Worm (Caenorhabditis elegans): ENCODE data around the gene cab-1.

cab-1 gene

DNA sequence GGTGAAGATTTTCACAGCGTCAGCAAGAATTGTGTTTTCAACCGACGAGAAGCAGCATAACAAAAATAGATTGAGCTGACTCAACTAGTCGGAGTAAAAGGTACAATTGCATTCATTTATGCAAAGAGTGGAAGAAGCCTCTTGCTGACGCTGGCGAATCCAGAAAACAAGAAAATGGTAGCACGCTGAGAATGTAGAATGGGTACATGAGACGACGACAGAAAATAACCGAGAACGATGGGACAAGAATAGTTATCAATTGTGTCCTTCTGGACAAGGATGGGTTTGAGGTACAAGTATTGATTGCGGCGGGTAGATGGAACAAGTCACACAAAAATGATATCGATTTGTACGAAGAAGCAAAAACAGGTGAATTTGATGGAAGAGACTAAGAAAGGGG lies 43.3 kb downstream of the cab-1 start:
- no peak for TF ChIP-seq ets-7 (tag; optimal IDR thresholded peaks at IDR 0.05)
- peak; percentile 38 for TF ChIP-seq ama-1 (optimal IDR thresholded peaks at IDR 0.05)

DNA sequence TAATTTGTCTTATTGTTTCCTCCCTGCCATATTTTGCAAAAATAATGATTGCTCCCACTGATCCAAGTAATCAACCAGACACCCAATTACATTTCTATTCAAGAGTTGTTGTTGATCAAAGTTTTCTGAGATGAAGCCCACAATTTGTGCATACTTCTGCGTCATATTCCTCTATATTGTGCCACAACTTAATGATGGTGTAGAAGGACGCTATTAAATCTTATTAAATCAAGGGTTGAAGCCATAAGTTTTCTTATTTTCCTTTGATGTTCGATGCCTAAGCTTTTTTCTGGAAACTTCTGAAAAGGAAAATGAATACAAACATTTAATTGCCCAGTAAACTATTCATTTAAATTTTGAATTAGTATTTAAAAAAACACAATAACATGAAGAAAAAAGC lies 43.9 kb downstream of the cab-1 start:
- TF ChIP-seq aly-1 (tag; optimal IDR thresholded peaks at IDR 0.05) (no peak), tbx-37 (GFP tag; conservative IDR thresholded peaks at IDR 0.05) (no peak), hnd-1 (tag; optimal IDR thresholded peaks at IDR 0.05) (no peak), hmg-4 (GFP tag; optimal IDR thresholded peaks at IDR 0.05) (no peak), ama-1 (optimal IDR thresholded peaks at IDR 0.05) (peak; percentile 5), B0310.2 (tag; optimal IDR thresholded peaks at IDR 0.05) (no peak), F13C5.2 (tag; optimal IDR thresholded peaks at IDR 0.05) (no peak)

DNA sequence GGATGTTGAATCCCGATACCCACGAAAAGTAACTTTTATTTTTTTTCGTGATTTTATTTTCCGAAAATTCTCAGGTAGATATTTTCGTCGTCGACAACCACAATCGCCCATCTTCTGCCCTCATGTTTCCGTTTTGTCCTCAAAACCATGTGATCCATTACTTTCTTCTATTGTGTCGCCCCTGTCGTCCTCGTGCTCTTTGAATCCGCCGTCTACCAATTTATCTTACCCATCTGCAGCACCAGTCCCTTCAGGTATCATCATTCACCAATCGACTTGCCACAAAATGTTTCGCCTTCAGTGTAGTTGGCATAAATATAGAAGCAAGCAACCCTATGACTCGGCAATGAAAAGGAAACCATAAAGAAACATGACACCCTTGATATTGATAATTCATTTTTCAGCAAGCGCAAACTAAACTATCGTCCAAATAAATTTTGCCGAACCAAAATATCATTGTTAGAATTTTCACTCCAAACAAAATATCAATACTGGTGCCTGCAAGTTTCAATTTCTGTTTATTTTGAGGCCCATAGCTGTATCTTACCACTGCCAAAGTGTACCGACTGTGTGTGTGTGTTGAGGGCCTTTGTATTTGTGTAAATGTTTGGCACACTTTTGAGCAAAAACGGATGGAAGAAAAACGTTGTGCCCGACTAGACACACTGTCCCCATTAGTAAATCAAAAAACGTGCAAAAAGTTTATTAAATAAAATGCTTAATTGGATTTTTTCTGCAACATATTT lies 44.9 kb downstream of the cab-1 start:
- TF ChIP-seq pes-1 (GFP tag; IDR thresholded peaks at IDR 0.05) (no peak), hmbx-1 (tag; optimal IDR thresholded peaks at IDR 0.05) (no peak)

DNA sequence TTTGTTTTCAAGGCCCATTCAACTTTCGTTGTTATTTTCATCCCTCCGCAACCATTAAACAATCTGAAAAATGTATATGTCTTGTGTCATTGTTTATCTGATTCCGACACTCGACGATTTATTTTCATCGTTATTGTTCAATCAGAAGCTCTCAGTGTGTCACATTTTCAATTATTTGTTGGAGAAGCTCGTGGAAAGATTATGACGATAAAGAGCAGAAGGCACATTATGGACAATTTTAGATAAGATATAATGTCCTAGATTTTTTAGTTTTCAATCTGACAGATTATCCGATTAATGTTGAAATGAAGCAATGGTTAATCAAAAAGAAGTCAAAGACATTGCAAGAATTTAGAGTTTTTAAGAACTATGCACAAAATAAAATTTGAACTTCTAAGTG lies 47.8 kb downstream of the cab-1 start:
- TF ChIP-seq hnd-1 (tag; optimal IDR thresholded peaks at IDR 0.05) (no peak), hmg-4 (GFP tag; optimal IDR thresholded peaks at IDR 0.05) (no peak), F13C5.2 (tag; optimal IDR thresholded peaks at IDR 0.05) (no peak), ceh-13 (GFP tag; optimal IDR thresholded peaks at IDR 0.05) (no peak), ets-7 (tag; optimal IDR thresholded peaks at IDR 0.05) (no peak), pes-1 (GFP tag; IDR thresholded peaks at IDR 0.05) (no peak), ama-1 (optimal IDR thresholded peaks at IDR 0.05) (no peak), tbx-11 (GFP tag; IDR thresholded peaks at IDR 0.05) (no peak), scrt-1 (GFP tag; IDR thresholded peaks at IDR 0.05) (no peak), B0310.2 (tag; optimal IDR thresholded peaks at IDR 0.05) (no peak), tbx-37 (GFP tag; conservative IDR thresholded peaks at IDR 0.05) (no peak), tra-4 (tag; optimal IDR thresholded peaks at IDR 0.05) (no peak), aly-1 (tag; optimal IDR thresholded peaks at IDR 0.05) (no peak), flt-1 (GFP tag; IDR thresholded peaks at IDR 0.05) (no peak), ceh-36 (tag; optimal IDR thresholded peaks at IDR 0.05) (no peak), sea-1 (GFP tag; conservative IDR thresholded peaks at IDR 0.05) (no peak), hmbx-1 (tag; optimal IDR thresholded peaks at IDR 0.05) (no peak)

DNA sequence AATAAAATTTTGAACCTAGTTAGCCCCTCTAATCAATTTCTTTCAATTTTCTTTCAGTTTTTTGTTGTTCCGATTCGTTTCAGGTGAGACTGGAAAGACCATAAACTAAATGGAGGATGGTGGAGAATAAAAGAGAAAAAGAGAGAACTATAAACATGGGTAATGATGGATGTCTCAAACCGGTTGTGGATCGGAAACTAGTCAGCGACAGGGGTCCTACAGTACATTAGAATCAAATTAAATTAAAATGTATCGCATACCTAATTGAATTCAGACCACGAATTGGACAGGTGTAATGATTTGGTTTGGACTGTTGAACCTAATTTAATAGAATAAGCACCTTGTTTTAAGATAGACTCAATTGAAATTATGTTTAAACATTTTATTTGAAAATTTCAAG lies 48.7 kb downstream of the cab-1 start:
- TF ChIP-seq ama-1 (optimal IDR thresholded peaks at IDR 0.05) (no peak), scrt-1 (GFP tag; IDR thresholded peaks at IDR 0.05) (no peak)

DNA sequence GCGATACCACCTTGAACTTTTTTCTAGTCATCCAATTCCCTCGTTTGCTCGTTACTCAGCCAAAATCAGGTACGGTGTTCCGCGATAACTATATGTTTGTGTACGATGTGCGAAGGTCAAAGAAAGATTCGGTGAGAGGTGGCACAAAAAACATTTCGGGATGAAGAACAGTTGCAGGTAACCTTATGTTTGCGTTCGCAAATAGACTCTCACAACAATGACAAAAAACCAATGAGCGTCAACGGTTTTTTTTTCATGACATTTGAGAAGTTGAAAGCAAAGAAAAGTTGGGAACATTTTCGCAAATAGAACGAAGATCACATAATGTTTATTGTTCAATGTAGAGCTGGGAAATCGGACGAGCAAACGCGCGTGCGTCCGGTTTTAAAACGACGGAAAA lies 50.0 kb downstream of the cab-1 start:
- no peak for TF ChIP-seq hmbx-1 (tag; optimal IDR thresholded peaks at IDR 0.05)
- no peak for TF ChIP-seq sea-1 (GFP tag; conservative IDR thresholded peaks at IDR 0.05)
- TF ChIP-seq ama-1 (optimal IDR thresholded peaks at IDR 0.05): no peak
- no peak for TF ChIP-seq scrt-1 (GFP tag; IDR thresholded peaks at IDR 0.05)
- no peak for TF ChIP-seq ets-7 (tag; optimal IDR thresholded peaks at IDR 0.05)
- TF ChIP-seq ceh-13 (GFP tag; optimal IDR thresholded peaks at IDR 0.05): no peak
- no peak for TF ChIP-seq tra-4 (tag; optimal IDR thresholded peaks at IDR 0.05)
- no peak for TF ChIP-seq tbx-37 (GFP tag; conservative IDR thresholded peaks at IDR 0.05)
- TF ChIP-seq pes-1 (GFP tag; IDR thresholded peaks at IDR 0.05): no peak
- TF ChIP-seq hmg-4 (GFP tag; optimal IDR thresholded peaks at IDR 0.05): no peak
- TF ChIP-seq F13C5.2 (tag; optimal IDR thresholded peaks at IDR 0.05): no peak
- no peak for TF ChIP-seq aly-1 (tag; optimal IDR thresholded peaks at IDR 0.05)
- TF ChIP-seq tbx-11 (GFP tag; IDR thresholded peaks at IDR 0.05): no peak
- TF ChIP-seq ceh-36 (tag; optimal IDR thresholded peaks at IDR 0.05): no peak
- TF ChIP-seq hnd-1 (tag; optimal IDR thresholded peaks at IDR 0.05): no peak
- TF ChIP-seq B0310.2 (tag; optimal IDR thresholded peaks at IDR 0.05): no peak
- TF ChIP-seq flt-1 (GFP tag; IDR thresholded peaks at IDR 0.05): no peak

DNA sequence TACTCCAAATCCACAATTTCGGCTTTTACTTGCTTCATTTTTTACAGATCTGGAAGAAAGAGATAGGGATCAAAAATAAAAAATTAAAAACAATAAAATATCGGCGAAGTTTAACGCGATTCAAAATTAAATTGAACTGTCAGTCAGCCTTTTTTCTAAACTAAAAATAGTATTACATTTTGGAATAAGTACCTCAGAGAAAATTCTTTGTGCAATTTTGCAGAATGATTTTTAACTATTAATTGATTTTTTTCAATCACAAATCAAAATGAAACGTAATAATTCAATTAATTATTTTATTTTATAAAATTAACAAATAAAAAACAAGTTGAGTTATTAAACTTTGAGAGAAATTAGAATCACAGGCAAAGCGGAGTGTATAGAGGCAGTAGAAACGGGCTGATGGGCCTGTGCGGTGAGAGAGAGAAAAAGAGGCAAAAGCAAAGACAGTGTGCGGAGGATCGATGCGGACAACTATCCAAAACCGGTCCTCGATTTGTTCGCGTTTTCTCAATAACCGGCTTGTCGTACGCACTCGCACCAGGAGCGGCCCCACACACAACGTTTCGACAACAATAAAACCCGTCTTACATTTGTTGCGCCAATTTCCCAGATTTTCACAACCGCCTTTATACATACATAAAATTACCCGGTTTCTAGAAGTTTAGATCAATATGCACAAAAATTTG lies 52.6 kb downstream of the cab-1 start, which contains the start of gene F57G12.2:
Gene F57G12.2, minus strand, starts transcription at position 51 of the 689 bp plus-strand sequence.
- no peak for TF ChIP-seq F13C5.2 (tag; optimal IDR thresholded peaks at IDR 0.05)
- TF ChIP-seq sea-1 (GFP tag; conservative IDR thresholded peaks at IDR 0.05): no peak
- TF ChIP-seq hmg-4 (GFP tag; optimal IDR thresholded peaks at IDR 0.05): no peak
- no peak for TF ChIP-seq ets-7 (tag; optimal IDR thresholded peaks at IDR 0.05)
- no peak for TF ChIP-seq tbx-37 (GFP tag; conservative IDR thresholded peaks at IDR 0.05)
- no peak for TF ChIP-seq tra-4 (tag; optimal IDR thresholded peaks at IDR 0.05)
- TF ChIP-seq scrt-1 (GFP tag; IDR thresholded peaks at IDR 0.05): no peak
- TF ChIP-seq ama-1 (optimal IDR thresholded peaks at IDR 0.05): no peak
- TF ChIP-seq flt-1 (GFP tag; IDR thresholded peaks at IDR 0.05): no peak
- no peak for TF ChIP-seq tbx-11 (GFP tag; IDR thresholded peaks at IDR 0.05)
- no peak for TF ChIP-seq aly-1 (tag; optimal IDR thresholded peaks at IDR 0.05)
- no peak for TF ChIP-seq hnd-1 (tag; optimal IDR thresholded peaks at IDR 0.05)
- TF ChIP-seq ceh-36 (tag; optimal IDR thresholded peaks at IDR 0.05): no peak

DNA sequence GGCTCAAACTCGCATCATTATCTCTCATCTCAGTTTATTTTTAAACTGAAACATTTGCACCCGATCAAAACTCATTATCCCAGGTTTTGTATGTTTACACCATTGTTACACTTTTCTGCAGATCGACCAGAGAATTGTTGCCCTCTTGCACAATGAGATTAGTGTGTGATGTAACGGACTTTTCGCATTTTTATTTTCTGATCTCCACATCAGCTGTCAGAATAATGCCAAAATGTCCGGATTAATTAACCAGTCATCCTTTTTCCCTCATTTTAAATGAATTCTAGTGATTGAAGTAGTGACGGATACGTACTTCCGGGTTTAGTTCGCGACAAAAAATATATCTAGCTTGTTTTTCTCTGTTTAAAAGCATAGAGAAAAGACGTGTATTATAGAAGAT lies 54.1 kb downstream of the cab-1 start:
- TF ChIP-seq F13C5.2 (tag; optimal IDR thresholded peaks at IDR 0.05): no peak
- TF ChIP-seq ceh-36 (tag; optimal IDR thresholded peaks at IDR 0.05): peak; percentile 18
- TF ChIP-seq ets-7 (tag; optimal IDR thresholded peaks at IDR 0.05): no peak
- TF ChIP-seq sea-1 (GFP tag; conservative IDR thresholded peaks at IDR 0.05): no peak
- no peak for TF ChIP-seq aly-1 (tag; optimal IDR thresholded peaks at IDR 0.05)
